Worm (Caenorhabditis elegans) whole organism, mixed stage, embryonic: ENCODE measurements around the gene srh-137.

Experiments
- blmp-1 ChIP-seq: fragments of 150-350 bp; optimal IDR thresholded peaks from 2 replicates; lab custom pipeline; 2014; ENCODE audit warnings: missing biosample characterization, missing genetic modification characterization
- ces-1 ChIP-seq: fragments of 150-350 bp; optimal IDR thresholded peaks from 2 replicates; lab custom pipeline; 2014; ENCODE audit warnings: missing biosample characterization, missing genetic modification reagents, missing genetic modification characterization
- lin-13 ChIP-seq: fragments of 150-350 bp; optimal IDR thresholded peaks from 2 replicates; lab custom pipeline; 2014; ENCODE audit warnings: missing biosample characterization, missing genetic modification characterization
- mep-1 ChIP-seq: fragments of 150-350 bp; optimal IDR thresholded peaks from 2 replicates; lab custom pipeline; 2017; ENCODE audit warnings: missing biosample characterization, missing genetic modification reagents, missing genetic modification characterization, inconsistent platforms
- nhr-12 ChIP-seq: fragments of 150-350 bp; optimal IDR thresholded peaks from 2 replicates; lab custom pipeline; 2014; ENCODE audit warnings: missing biosample characterization, missing genetic modification characterization
- nhr-237 ChIP-seq: fragments of 150-350 bp; optimal IDR thresholded peaks from 2 replicates; lab custom pipeline; 2014; ENCODE audit warnings: missing biosample characterization, missing genetic modification characterization
- pha-4 ChIP-seq: fragments of 150-350 bp; optimal IDR thresholded peaks from 2 replicates; lab custom pipeline; 2018; ENCODE audit warnings: missing biosample characterization, missing genetic modification reagents, missing genetic modification characterization
- unc-62 ChIP-seq: fragments of 150-350 bp; optimal IDR thresholded peaks from 2 replicates; lab custom pipeline; 2014; ENCODE audit warnings: missing biosample characterization, missing genetic modification reagents, missing genetic modification characterization

DNA sequence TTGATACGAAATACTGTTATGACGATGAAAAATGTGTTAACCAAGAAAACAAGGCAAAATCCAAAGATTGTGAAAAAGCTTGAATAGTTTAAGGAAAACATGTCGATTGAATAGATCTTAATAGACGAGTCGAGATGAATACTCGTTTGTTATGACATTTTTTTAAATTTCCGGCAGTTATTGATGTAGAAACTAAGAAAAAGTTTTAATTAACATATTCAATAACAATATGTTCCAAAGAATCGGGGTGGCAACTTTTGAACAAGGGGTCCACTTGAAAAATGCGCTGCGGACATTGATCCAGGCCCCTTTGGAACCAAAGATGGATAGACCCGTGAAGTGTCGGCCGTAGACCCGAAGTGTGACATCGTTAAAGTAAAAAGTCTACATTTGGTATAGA lies 45.3 kb downstream of the srh-137 start, which contains the start of gene str-61:
- TF ChIP-seq nhr-237 (no peak), mep-1 (tag; lab: Kevin White, UChicago) (no peak), nhr-12 (tag; lab: Kevin White, UChicago) (no peak), ces-1 (GFP tag; lab: Kevin White, UChicago) (no peak), lin-13 (tag; lab: Kevin White, UChicago) (no peak), pha-4 (tag; lab: Kevin White, UChicago) (no peak), blmp-1 (tag; lab: Kevin White, UChicago) (no peak), unc-62 (GFP tag; lab: Kevin White, UChicago) (no peak)
